Worm (Caenorhabditis elegans) whole organism, L2 larva: ENCODE measurements around the gene C51E3.10.

ENCODE experiments used
- alr-1 ChIP-seq: fragments of 150-350 bp; optimal IDR thresholded peaks from 2 replicates; lab custom pipeline; 2014; ENCODE audit warnings: missing biosample characterization, missing genetic modification characterization
- ceh-82 ChIP-seq: fragments of 150-350 bp; optimal IDR thresholded peaks from 2 replicates; lab custom pipeline; 2014; ENCODE audit warnings: missing biosample characterization, missing genetic modification characterization
- lin-39 ChIP-seq: fragments of 150-350 bp; optimal IDR thresholded peaks from 2 replicates; lab custom pipeline; 2014; ENCODE audit warnings: missing biosample characterization, missing genetic modification reagents, missing genetic modification characterization
- snpc-4 ChIP-seq: fragments of 150-350 bp; optimal IDR thresholded peaks from 2 replicates; lab custom pipeline; 2014; ENCODE audit warnings: missing biosample characterization, missing genetic modification characterization
- unc-39 ChIP-seq: fragments of 150-350 bp; optimal IDR thresholded peaks from 2 replicates; lab custom pipeline; 2014; ENCODE audit warnings: missing biosample characterization, missing genetic modification characterization

DNA sequence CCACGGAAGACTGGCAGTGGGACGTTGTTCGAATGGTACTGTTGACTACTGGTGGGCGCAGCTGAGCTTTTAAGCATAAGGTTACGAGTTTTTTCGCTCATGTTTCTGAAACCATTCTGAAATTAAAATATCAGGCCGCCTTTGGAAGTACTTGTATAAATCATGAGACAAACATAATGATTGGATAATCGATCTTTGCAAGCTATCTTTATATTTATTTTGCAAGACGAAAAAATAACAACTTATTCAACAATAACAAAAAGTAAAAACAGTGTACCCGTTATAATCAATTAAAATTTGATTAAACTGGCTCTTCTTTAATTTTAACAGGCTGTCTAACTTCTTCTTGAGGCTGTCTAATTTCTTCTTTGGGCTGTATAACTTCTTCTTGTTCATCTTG, 44.5 kb upstream of the C51E3.10 start, which contains the start of gene ZK856.16:
- no peak for TF ChIP-seq lin-39 (tag; lab: Kevin White, UChicago)
- TF ChIP-seq unc-39, result no peak
- TF ChIP-seq ceh-82 (tag; lab: Kevin White, UChicago), result no peak
- TF ChIP-seq snpc-4 (tag; lab: Kevin White, UChicago), result no peak
- TF ChIP-seq alr-1 (tag; lab: Kevin White, UChicago), result no peak
